Fruit fly (Drosophila melanogaster) whole organism, wandering third instar larva: ENCODE measurements around the gene tHMG2.

Experiments used
- CG32264 ChIP-seq: fragments of 200-800 bp; sonication (Bioruptor generic); optimal IDR thresholded peaks from 2 replicates; lab custom pipeline; 2016; ENCODE audit warnings: missing biosample characterization, missing genetic modification characterization
- CrebA ChIP-seq: fragments of 200-800 bp; sonication (Bioruptor generic); optimal IDR thresholded peaks from 2 replicates; lab custom pipeline; 2016; ENCODE audit warnings: missing biosample characterization, mild to moderate bottlenecking, missing genetic modification characterization, borderline replicate concordance
- Dfd ChIP-seq: fragments of >200 bp; optimal IDR thresholded peaks from 2 replicates; lab custom pipeline; 2017; ENCODE audit warnings: missing biosample characterization, missing genetic modification characterization
- Dif ChIP-seq: fragments of 200-275, 200-300 bp; sonication (Bioruptor generic); optimal IDR thresholded peaks from 2 replicates; lab custom pipeline; 2018; ENCODE audit warnings: missing biosample characterization, missing genetic modification characterization; ENCODE audit not compliant: partially characterized antibody
- GATAd ChIP-seq: sonication (Bioruptor generic); optimal IDR thresholded peaks from 2 replicates; lab custom pipeline; 2016; ENCODE audit warnings: missing biosample characterization, missing genetic modification characterization
- HLH106 ChIP-seq: fragments of 200-800 bp; optimal IDR thresholded peaks from 3 replicates; lab custom pipeline; 2019; ENCODE audit warnings: missing biosample characterization, mild to moderate bottlenecking, missing genetic modification characterization, moderate library complexity
- Hnf4 ChIP-seq: fragments of 200-800 bp; sonication (Bioruptor generic); optimal IDR thresholded peaks from 2 replicates; lab custom pipeline; 2016; ENCODE audit warnings: missing biosample characterization, mild to moderate bottlenecking, missing genetic modification characterization
- Hr78 ChIP-seq: fragments of >200 bp; optimal IDR thresholded peaks from 2 replicates; lab custom pipeline; 2017; ENCODE audit warnings: missing biosample characterization, missing genetic modification characterization
- Mio ChIP-seq: sonication (Bioruptor generic); optimal IDR thresholded peaks from 2 replicates; lab custom pipeline; 2016; ENCODE audit warnings: missing biosample characterization, missing genetic modification characterization
- Myc ChIP-seq: fragments of >200 bp; optimal IDR thresholded peaks from 2 replicates; lab custom pipeline; 2017
- N ChIP-seq: fragments of >200 bp; optimal IDR thresholded peaks from 2 replicates; lab custom pipeline; 2018; ENCODE audit warnings: missing biosample characterization, missing external identifiers, missing genetic modification characterization
- OdsH ChIP-seq: fragments of 200-800 bp; sonication (Bioruptor generic); optimal IDR thresholded peaks from 2 replicates; lab custom pipeline; 2016; ENCODE audit warnings: missing biosample characterization, mild to moderate bottlenecking, missing genetic modification characterization
- Rel ChIP-seq, 2 experiments: fragments of 200-800 bp; sonication (Bioruptor generic) in 1 of 2; optimal IDR thresholded peaks; 2 replicates in 1 of 2; 3 replicates in 1 of 2; lab custom pipeline; 2016 to 2019; ENCODE audit warnings: mild to moderate bottlenecking in 2 of 2, missing biosample characterization in 2 of 2, missing genetic modification characterization in 2 of 2, moderate library complexity in 1 of 2
- Sp1 ChIP-seq: fragments of 200-800 bp; sonication (Bioruptor generic); optimal IDR thresholded peaks from 3 replicates; lab custom pipeline; 2019; ENCODE audit warnings: missing biosample characterization, mild to moderate bottlenecking, missing genetic modification characterization, moderate library complexity
- Vsx2 ChIP-seq: fragments of 200-300, 225-300 bp; sonication (Bioruptor generic); optimal IDR thresholded peaks from 2 replicates; lab custom pipeline; 2018; ENCODE audit warnings: missing biosample characterization, missing genetic modification characterization; ENCODE audit not compliant: partially characterized antibody
- br ChIP-seq: fragments of 200-800 bp; sonication (Bioruptor generic); optimal IDR thresholded peaks from 2 replicates; lab custom pipeline; 2016; ENCODE audit warnings: missing biosample characterization, missing genetic modification characterization
- brk ChIP-seq: fragments of 200-800 bp; sonication (Bioruptor generic); optimal IDR thresholded peaks from 2 replicates; lab custom pipeline; 2016; ENCODE audit warnings: missing biosample characterization, mild to moderate bottlenecking, missing genetic modification characterization
- dl ChIP-seq, 2 experiments: fragments of 175-275, 200-275 bp in 1 of 2; fragments of 200-275 bp in 1 of 2; sonication (Bioruptor generic); optimal IDR thresholded peaks; lab custom pipeline; 2018; ENCODE audit warnings: mild to moderate bottlenecking in 2 of 2, missing biosample characterization in 2 of 2, missing genetic modification characterization in 2 of 2, moderate library complexity in 2 of 2; ENCODE audit not compliant: partially characterized antibody in 2 of 2, insufficient read depth in 1 of 2
- dmrt93B ChIP-seq: fragments of 200-800 bp; sonication (Bioruptor generic); optimal IDR thresholded peaks from 2 replicates; lab custom pipeline; 2018; ENCODE audit warnings: missing biosample characterization, mild to moderate bottlenecking, missing genetic modification characterization
- foxo ChIP-seq, 2 experiments: fragments of 200-800 bp; sonication (Bioruptor generic); optimal IDR thresholded peaks; 2 replicates in 1 of 2; 3 replicates in 1 of 2; lab custom pipeline; 2016 to 2017; ENCODE audit warnings: missing biosample characterization in 2 of 2, missing genetic modification characterization in 2 of 2
- fru ChIP-seq: fragments of 200-800 bp; sonication (Bioruptor generic); optimal IDR thresholded peaks from 3 replicates; lab custom pipeline; 2016; ENCODE audit warnings: missing biosample characterization, mild to moderate bottlenecking, missing genetic modification characterization
- h ChIP-seq: fragments of 200-800 bp; sonication (Bioruptor generic); optimal IDR thresholded peaks from 3 replicates; lab custom pipeline; 2016; ENCODE audit warnings: missing biosample characterization, mild to moderate bottlenecking, missing genetic modification characterization
- jim ChIP-seq: fragments of 175-275, 200-325 bp; sonication (Bioruptor generic); optimal IDR thresholded peaks from 2 replicates; lab custom pipeline; 2016; ENCODE audit warnings: missing biosample characterization, mild to moderate bottlenecking, missing genetic modification characterization
- lola ChIP-seq: fragments of >200 bp; optimal IDR thresholded peaks from 2 replicates; lab custom pipeline; 2017; ENCODE audit warnings: missing biosample characterization, missing genetic modification characterization
- pan ChIP-seq: fragments of >200 bp; optimal IDR thresholded peaks from 2 replicates; lab custom pipeline; 2017
- psq ChIP-seq: fragments of 200-800 bp; sonication (Bioruptor generic); optimal IDR thresholded peaks from 3 replicates; lab custom pipeline; 2017; ENCODE audit warnings: missing biosample characterization, mild to moderate bottlenecking, missing genetic modification characterization, moderate library complexity
- rgr ChIP-seq: fragments of 200-800 bp; sonication (Bioruptor generic); optimal IDR thresholded peaks from 3 replicates; lab custom pipeline; 2016; ENCODE audit warnings: missing biosample characterization, mild to moderate bottlenecking, missing genetic modification characterization
- sage ChIP-seq: fragments of 200-800 bp; sonication (Bioruptor generic); optimal IDR thresholded peaks from 2 replicates; lab custom pipeline; 2016; ENCODE audit warnings: missing biosample characterization, mild to moderate bottlenecking, missing genetic modification characterization
- sv ChIP-seq: fragments of 200-800 bp; sonication (Bioruptor generic); optimal IDR thresholded peaks from 3 replicates; lab custom pipeline; 2016; ENCODE audit warnings: missing biosample characterization, missing genetic modification characterization
- tai ChIP-seq: sonication (Bioruptor generic); optimal IDR thresholded peaks from 2 replicates; lab custom pipeline; 2016; ENCODE audit warnings: missing biosample characterization, missing genetic modification characterization
- usp ChIP-seq: fragments of >200 bp; optimal IDR thresholded peaks from 2 replicates; lab custom pipeline; 2017; ENCODE audit warnings: missing biosample characterization, missing genetic modification characterization
- woc ChIP-seq: sonication (Bioruptor generic); optimal IDR thresholded peaks from 2 replicates; lab custom pipeline; 2016; ENCODE audit warnings: missing biosample characterization, mild to moderate bottlenecking, missing genetic modification characterization

The tHMG2 gene

dm6 chr3R:22524344-22525072 lies 31.8 kb downstream of the tHMG2 start (continued):
- no peak for TF ChIP-seq GATAd (GFP tag; lab: Kevin White, UChicago)
- TF ChIP-seq woc (GFP tag; lab: Kevin White, UChicago): no peak
- no peak for TF ChIP-seq br
- no peak for TF ChIP-seq usp (GFP tag; lab: Kevin White, UChicago)
- no peak for TF ChIP-seq CrebA (GFP tag; lab: Kevin White, UChicago)
- no peak for TF ChIP-seq pan
- peak; percentile 16 for TF ChIP-seq rgr (GFP tag; lab: Kevin White, UChicago)
- no peak for TF ChIP-seq OdsH (GFP tag; lab: Kevin White, UChicago)
- no peak for TF ChIP-seq Myc (lab: Kevin White, UChicago)
- TF ChIP-seq Hnf4 (GFP tag; lab: Kevin White, UChicago): peak; percentile 21
- no peak for TF ChIP-seq sage (GFP tag; lab: Kevin White, UChicago)
- TF ChIP-seq Sp1: no peak
- TF ChIP-seq brk (GFP tag; lab: Kevin White, UChicago): no peak
- peak; percentile 23 for TF ChIP-seq h (GFP tag; lab: Kevin White, UChicago)

dm6 chr3R:22525073-22525413 lies 32.3 kb downstream of the tHMG2 start:
- TF ChIP-seq OdsH (GFP tag; lab: Kevin White, UChicago) (no peak), lola (GFP tag; lab: Kevin White, UChicago) (no peak), HLH106 (tag; lab: Kevin White, UChicago) (no peak), Hnf4 (GFP tag; lab: Kevin White, UChicago) (no peak)

- TF ChIP-seq pan: no peak
- TF ChIP-seq Myc (lab: Kevin White, UChicago): no peak
- TF ChIP-seq dl (GFP tag; optimal IDR thresholded peaks at IDR 0.05; lab: Kevin White, UChicago; ENCODE audit: insufficient read depth in 1 of 2, partially characterized antibody in 2 of 2): no peak
- no peak for TF ChIP-seq Rel (GFP tag; optimal IDR thresholded peaks at IDR 0.05; lab: Kevin White, UChicago)
- peak; percentile 78 for TF ChIP-seq Rel (tag; optimal IDR thresholded peaks at IDR 0.05; lab: Kevin White, UChicago)
- TF ChIP-seq, all 38 proteins: peak for 1
Observed at dm6 chr3R:22525546-22526352, 33.0 kb downstream of the tHMG2 start.

- TF ChIP-seq jim (GFP tag; lab: Kevin White, UChicago): no peak
- no peak for TF ChIP-seq Hnf4 (GFP tag; lab: Kevin White, UChicago)
- TF ChIP-seq dl (GFP tag; optimal IDR thresholded peaks at IDR 0.05; lab: Kevin White, UChicago; ENCODE audit: insufficient read depth in 1 of 2, partially characterized antibody in 2 of 2): peak in 1 of 2 experiments; percentile 32
- TF ChIP-seq OdsH (GFP tag; lab: Kevin White, UChicago): peak; percentile 9
- no peak for TF ChIP-seq Rel (GFP tag; optimal IDR thresholded peaks at IDR 0.05; lab: Kevin White, UChicago)
- peak; percentile 61 for TF ChIP-seq Rel (tag; optimal IDR thresholded peaks at IDR 0.05; lab: Kevin White, UChicago)
- TF ChIP-seq Dfd (GFP tag; lab: Kevin White, UChicago): no peak
- TF ChIP-seq Myc (lab: Kevin White, UChicago): no peak
- peak; percentile 27 for TF ChIP-seq fru (GFP tag; lab: Kevin White, UChicago)
- TF ChIP-seq GATAd (GFP tag; lab: Kevin White, UChicago): no peak
- TF ChIP-seq pan: no peak
- peak in 1 of 2 experiments; percentile 18 for TF ChIP-seq foxo (GFP tag; optimal IDR thresholded peaks at IDR 0.05; lab: Kevin White, UChicago)
- TF ChIP-seq rgr (GFP tag; lab: Kevin White, UChicago): no peak
Observed at dm6 chr3R:22526353-22526907, 33.7 kb downstream of the tHMG2 start.

dm6 chr3R:22527192-22527591 lies 34.4 kb downstream of the tHMG2 start:
- TF ChIP-seq tai (GFP tag; lab: Kevin White, UChicago): no peak
- peak in 1 of 2 experiments; percentile 39 for TF ChIP-seq foxo (GFP tag; optimal IDR thresholded peaks at IDR 0.05; lab: Kevin White, UChicago)
- TF ChIP-seq HLH106 (tag; lab: Kevin White, UChicago): no peak
- TF ChIP-seq OdsH (GFP tag; lab: Kevin White, UChicago): no peak
- TF ChIP-seq dl (GFP tag; optimal IDR thresholded peaks at IDR 0.05; lab: Kevin White, UChicago; ENCODE audit: insufficient read depth in 1 of 2, partially characterized antibody in 2 of 2): no peak
- no peak for TF ChIP-seq CG32264 (GFP tag; lab: Kevin White, UChicago)
- no peak for TF ChIP-seq GATAd (GFP tag; lab: Kevin White, UChicago)
- no peak for TF ChIP-seq Myc (lab: Kevin White, UChicago)
- TF ChIP-seq lola (GFP tag; lab: Kevin White, UChicago): no peak
- no peak for TF ChIP-seq CrebA (GFP tag; lab: Kevin White, UChicago)
- TF ChIP-seq Dfd (GFP tag; lab: Kevin White, UChicago): no peak
- TF ChIP-seq rgr (GFP tag; lab: Kevin White, UChicago): no peak
- TF ChIP-seq Sp1: peak; percentile 37
- no peak for TF ChIP-seq sv (GFP tag; lab: Kevin White, UChicago)
- no peak for TF ChIP-seq Rel (GFP tag; optimal IDR thresholded peaks at IDR 0.05; lab: Kevin White, UChicago)
- peak; percentile 32 for TF ChIP-seq Rel (tag; optimal IDR thresholded peaks at IDR 0.05; lab: Kevin White, UChicago)
- TF ChIP-seq Vsx2 (GFP tag; lab: Kevin White, UChicago): no peak
- no peak for TF ChIP-seq Hr78 (GFP tag; lab: Kevin White, UChicago)
- no peak for TF ChIP-seq pan
- no peak for TF ChIP-seq dmrt93B (GFP tag; lab: Kevin White, UChicago)
- TF ChIP-seq Dif (GFP tag; lab: Kevin White, UChicago): no peak
- TF ChIP-seq N (GFP tag; lab: Kevin White, UChicago): no peak
- TF ChIP-seq jim (GFP tag; lab: Kevin White, UChicago): peak; percentile 35
- no peak for TF ChIP-seq Mio (GFP tag; lab: Kevin White, UChicago)
- TF ChIP-seq usp (GFP tag; lab: Kevin White, UChicago): no peak
- TF ChIP-seq h (GFP tag; lab: Kevin White, UChicago): peak; percentile 98
- no peak for TF ChIP-seq brk (GFP tag; lab: Kevin White, UChicago)
- TF ChIP-seq psq: no peak
